Fruit fly (Drosophila melanogaster): ENCODE results near the gene CG5001.
A peak's percentile ranks its signal among the peaks of the same experiment; 100 is the strongest.

CG5001 gene

dm6 chr2L:1207432-1207831 is 21.9 kb downstream of the CG5001 start (continued):
- peak; percentile 38 for TF ChIP-seq bcd (GFP tag; optimal IDR thresholded peaks at IDR 0.05)
- TF ChIP-seq fu2 (GFP tag; optimal IDR thresholded peaks at IDR 0.05) = no peak
- TF ChIP-seq vfl (GFP tag; optimal IDR thresholded peaks at IDR 0.05) = peak; percentile 20
- no peak for TF ChIP-seq sim (GFP tag; IDR thresholded peaks at IDR 0.05)
- 0 out of 2 replicates have a peak, but pooled peaks have one; percentile 28 for TF ChIP-seq dimm (GFP tag; IDR thresholded peaks at IDR 0.05)
- TF ChIP-seq Abd-B (GFP tag; optimal IDR thresholded peaks at IDR 0.05) = peak; percentile 23
- no peak for TF ChIP-seq CG15479 (GFP tag; optimal IDR thresholded peaks at IDR 0.05)
- TF ChIP-seq CG4617 (GFP tag; optimal IDR thresholded peaks at IDR 0.05; ENCODE audit: borderline replicate concordance) = no peak
- TF ChIP-seq Meics (GFP tag; optimal IDR thresholded peaks at IDR 0.05) = peak; percentile 55
- no peak for TF ChIP-seq NK7.1 (GFP tag; optimal IDR thresholded peaks at IDR 0.05)
- no peak for TF ChIP-seq Bdp1 (GFP tag; optimal IDR thresholded peaks at IDR 0.05)
- no peak for TF ChIP-seq CG30431 (GFP tag; optimal IDR thresholded peaks at IDR 0.05)
- TF ChIP-seq Hmr (GFP tag; optimal IDR thresholded peaks at IDR 0.05) = peak; percentile 84
- TF ChIP-seq CTCF (GFP tag; optimal IDR thresholded peaks at IDR 0.05) = no peak
- TF ChIP-seq Lhr (GFP tag; optimal IDR thresholded peaks at IDR 0.05) = no peak
- TF ChIP-seq Poxn (GFP tag; IDR thresholded peaks at IDR 0.05) = peak; percentile 9; the same call in 1 of the 2 replicates
- TF ChIP-seq unpg (GFP tag; optimal IDR thresholded peaks at IDR 0.05) = peak; percentile 26
- no peak for TF ChIP-seq CG7963 (GFP tag; IDR thresholded peaks at IDR 0.05; ENCODE audit: partially characterized antibody)
- no peak for TF ChIP-seq maf-S (GFP tag; optimal IDR thresholded peaks at IDR 0.05)
- TF ChIP-seq GATAe (GFP tag; conservative IDR thresholded peaks at IDR 0.05) = no peak
- TF ChIP-seq CG2712 (tag; optimal IDR thresholded peaks at IDR 0.05) = peak; percentile 41
- no peak for TF ChIP-seq sqz (GFP tag; optimal IDR thresholded peaks at IDR 0.05)
- no peak for TF ChIP-seq CG6654 (GFP tag; optimal IDR thresholded peaks at IDR 0.05)
- peak; percentile 29 for TF ChIP-seq HmgZ (tag; optimal IDR thresholded peaks at IDR 0.05)
- peak; percentile 74 for TF ChIP-seq vvl (GFP tag; IDR thresholded peaks at IDR 0.05)
- TF ChIP-seq CG8924 (tag; optimal IDR thresholded peaks at IDR 0.05) = peak; percentile 47
- TF ChIP-seq pita (GFP tag; optimal IDR thresholded peaks at IDR 0.05) = no peak
- TF ChIP-seq CG6813 (GFP tag; optimal IDR thresholded peaks at IDR 0.05) = no peak
- no peak for TF ChIP-seq Drgx (GFP tag; IDR thresholded peaks at IDR 0.05)
- TF ChIP-seq CrebB (tag; optimal IDR thresholded peaks at IDR 0.05) = peak; percentile 54
- TF ChIP-seq CG7372 (GFP tag; IDR thresholded peaks at IDR 0.05) = peak; percentile 49; the same call in 1 of the 2 replicates
- peak; percentile 82 for TF ChIP-seq Ets65A (GFP tag)
- peak; percentile 54 for TF ChIP-seq CG10209 (GFP tag; optimal IDR thresholded peaks at IDR 0.05)
- TF ChIP-seq kay (GFP tag; optimal IDR thresholded peaks at IDR 0.05) = no peak
- TF ChIP-seq CG18262 (tag; optimal IDR thresholded peaks at IDR 0.05) = peak; percentile 6
- TF ChIP-seq CG2120 (GFP tag; optimal IDR thresholded peaks at IDR 0.05) = peak; percentile 80
- no peak for TF ChIP-seq prd (optimal IDR thresholded peaks at IDR 0.05)
- peak; percentile 75 for TF ChIP-seq prd (GFP tag; IDR thresholded peaks at IDR 0.05)
- peak; percentile 12 for TF ChIP-seq phol (tag; optimal IDR thresholded peaks at IDR 0.05)
- TF ChIP-seq Xrp1 (GFP tag; IDR thresholded peaks at IDR 0.05) = peak; percentile 69
- TF ChIP-seq CG17361 (GFP tag; IDR thresholded peaks at IDR 0.05) = 0 out of 3 replicates have a peak, but pooled peaks have one; percentile 19
- peak; percentile 57; the same call in 1 of the 3 replicates for TF ChIP-seq CG2889 (GFP tag; IDR thresholded peaks at IDR 0.05)
- TF ChIP-seq CG7786 (GFP tag; optimal IDR thresholded peaks at IDR 0.05) = peak; percentile 42
- TF ChIP-seq z (GFP tag; IDR thresholded peaks at IDR 0.05) = no peak
- TF ChIP-seq Ptx1 (GFP tag; IDR thresholded peaks at IDR 0.05) = peak; percentile 63
- TF ChIP-seq NFAT (GFP tag; IDR thresholded peaks at IDR 0.05) = peak; percentile 51; the same call in 1 of the 2 replicates
- no peak for TF ChIP-seq ato (GFP tag; IDR thresholded peaks at IDR 0.05; ENCODE audit: partially characterized antibody)
- no peak for TF ChIP-seq CG12104 (GFP tag; optimal IDR thresholded peaks at IDR 0.05)
- TF ChIP-seq crp (GFP tag; optimal IDR thresholded peaks at IDR 0.05) = no peak
- TF ChIP-seq aop (GFP tag; IDR thresholded peaks at IDR 0.05) = no peak
- no peak for TF ChIP-seq run (tag; optimal IDR thresholded peaks at IDR 0.05)
- TF ChIP-seq otp (GFP tag; IDR thresholded peaks at IDR 0.05) = peak; percentile 70; the same call in 2 of the 3 replicates

Measured in whole organism, embryonic.